Worm (Caenorhabditis elegans): Measurements from ENCODE around the gene cyn-2.
A peak's percentile ranks its signal among the peaks of the same experiment; 100 is the strongest.

The cyn-2 gene

ce11 chrIII:13692555-13692954 lies at the start of gene cyn-2:
Gene cyn-2 (plus strand): TSS chrIII:13692668.
- TF ChIP-seq sma-3 (GFP tag; optimal IDR thresholded peaks at IDR 0.05), result no peak
- no peak for TF ChIP-seq R02D3.7 (tag; optimal IDR thresholded peaks at IDR 0.05)
- no peak for TF ChIP-seq alr-1 (tag; optimal IDR thresholded peaks at IDR 0.05)
- no peak for TF ChIP-seq elt-3 (tag; optimal IDR thresholded peaks at IDR 0.05)
- no peak for TF ChIP-seq nhr-6 (tag; optimal IDR thresholded peaks at IDR 0.05)
- TF ChIP-seq lin-13 (GFP tag; optimal IDR thresholded peaks at IDR 0.05), result no peak
- no peak for TF ChIP-seq ztf-1 (GFP tag; conservative IDR thresholded peaks at IDR 0.05)

ce11 chrIII:13642776-13643175 lies 49.7 kb upstream of the cyn-2 start:
- TF ChIP-seq snpc-4 (tag; optimal IDR thresholded peaks at IDR 0.05), result no peak

- TF ChIP-seq elt-1 (tag; optimal IDR thresholded peaks at IDR 0.05), result peak; percentile 36
- peak; percentile 36 for TF ChIP-seq dmd-4 (tag; optimal IDR thresholded peaks at IDR 0.05)
- peak; percentile 93 for TF ChIP-seq ceh-82 (tag; optimal IDR thresholded peaks at IDR 0.05)
- no peak for TF ChIP-seq nhr-23 (tag; optimal IDR thresholded peaks at IDR 0.05)
- TF ChIP-seq crh-2 (tag; optimal IDR thresholded peaks at IDR 0.05), result peak; percentile 99
- TF ChIP-seq Y55F3AM.14 (GFP tag; optimal IDR thresholded peaks at IDR 0.05), result peak; percentile 96
- peak; percentile 96 to 98 for TF ChIP-seq lsy-2 (tag; optimal IDR thresholded peaks at IDR 0.05)
- TF ChIP-seq ztf-11 (tag; optimal IDR thresholded peaks at IDR 0.05), result peak; percentile 52
- TF ChIP-seq peb-1 (tag; optimal IDR thresholded peaks at IDR 0.05), result no peak
- peak; percentile 99 for TF ChIP-seq lin-13 (GFP tag; optimal IDR thresholded peaks at IDR 0.05)
- TF ChIP-seq unc-39 (tag; optimal IDR thresholded peaks at IDR 0.05), result no peak
- peak; percentile 97 for TF ChIP-seq ztf-4 (tag; optimal IDR thresholded peaks at IDR 0.05)
- peak; percentile 33 to 82 for TF ChIP-seq mdl-1 (tag; optimal IDR thresholded peaks at IDR 0.05)
- TF ChIP-seq nhr-6 (tag; optimal IDR thresholded peaks at IDR 0.05), result peak; percentile 95
- peak; percentile 97 for TF ChIP-seq sma-9 (GFP tag; optimal IDR thresholded peaks at IDR 0.05)
- no peak for TF ChIP-seq sma-9 (tag; optimal IDR thresholded peaks at IDR 0.05)
- TF ChIP-seq ceh-16 (tag; optimal IDR thresholded peaks at IDR 0.05), result peak; percentile 97
- TF ChIP-seq nhr-21 (tag; optimal IDR thresholded peaks at IDR 0.05), result peak; percentile 99
- TF ChIP-seq unc-55 (GFP tag; optimal IDR thresholded peaks at IDR 0.05), result peak; percentile 99
- TF ChIP-seq skn-1 (tag; optimal IDR thresholded peaks at IDR 0.05), result peak; percentile 84
- peak; percentile 68 for TF ChIP-seq ama-1 (optimal IDR thresholded peaks at IDR 0.05)
- TF ChIP-seq nhr-129 (tag; optimal IDR thresholded peaks at IDR 0.05), result peak; percentile 95
- TF ChIP-seq gmeb-1 (tag; optimal IDR thresholded peaks at IDR 0.05), result peak; percentile 96
- TF ChIP-seq egl-27 (tag; optimal IDR thresholded peaks at IDR 0.05), result peak; percentile 98
- TF ChIP-seq C34F6.9 (tag; optimal IDR thresholded peaks at IDR 0.05), result peak; percentile 100
- TF ChIP-seq nhr-11 (tag; optimal IDR thresholded peaks at IDR 0.05), result peak; percentile 28
- peak; percentile 61 for TF ChIP-seq nhr-12 (tag; optimal IDR thresholded peaks at IDR 0.05)
- peak; percentile 97 for TF ChIP-seq sem-4 (tag; optimal IDR thresholded peaks at IDR 0.05)
- TF ChIP-seq nhr-237 (tag; optimal IDR thresholded peaks at IDR 0.05), result peak; percentile 92
- peak; percentile 99 for TF ChIP-seq lin-11 (tag; optimal IDR thresholded peaks at IDR 0.05)
- TF ChIP-seq lin-39 (tag; optimal IDR thresholded peaks at IDR 0.05), result peak; percentile 39
- TF ChIP-seq R02D3.7 (tag; optimal IDR thresholded peaks at IDR 0.05), result peak; percentile 79
- peak; percentile 97 for TF ChIP-seq zag-1 (tag; optimal IDR thresholded peaks at IDR 0.05)
- no peak for TF ChIP-seq ztf-1 (GFP tag; conservative IDR thresholded peaks at IDR 0.05)
- peak; percentile 100 for TF ChIP-seq sma-3 (GFP tag; optimal IDR thresholded peaks at IDR 0.05)
- peak; percentile 98 for TF ChIP-seq mab-5 (tag; optimal IDR thresholded peaks at IDR 0.05)
- peak; percentile 89 for TF ChIP-seq ZK546.5 (tag; optimal IDR thresholded peaks at IDR 0.05)
- TF ChIP-seq aly-2 (tag; optimal IDR thresholded peaks at IDR 0.05), result no peak
- TF ChIP-seq mbf-1 (tag; optimal IDR thresholded peaks at IDR 0.05), result no peak
- TF ChIP-seq elt-3 (tag; optimal IDR thresholded peaks at IDR 0.05), result no peak
- TF ChIP-seq blmp-1 (tag; optimal IDR thresholded peaks at IDR 0.05; ENCODE audit: insufficient read depth), result peak; percentile 90
- peak; percentile 99 for TF ChIP-seq F13H6.1 (tag; optimal IDR thresholded peaks at IDR 0.05)
- TF ChIP-seq unc-62 (GFP tag; optimal IDR thresholded peaks at IDR 0.05), result peak; percentile 88
- peak; percentile 93 for TF ChIP-seq nhr-77 (tag; optimal IDR thresholded peaks at IDR 0.05)
- TF ChIP-seq fos-1 (tag; optimal IDR thresholded peaks at IDR 0.05), result peak; percentile 98
- TF ChIP-seq nhr-25 (tag; optimal IDR thresholded peaks at IDR 0.05), result peak; percentile 99
- TF ChIP-seq alr-1 (tag; optimal IDR thresholded peaks at IDR 0.05), result no peak
- peak; percentile 90 for TF ChIP-seq snpc-4 (tag; optimal IDR thresholded peaks at IDR 0.05)
- peak; percentile 94 for TF ChIP-seq nhr-10 (tag; optimal IDR thresholded peaks at IDR 0.05)
These were observed 48.9 kb upstream of the cyn-2 start, which contains the start of the genes drr-2 and set-16 for ce11 chrIII:13643534-13643933. Gene drr-2 (minus strand): TSS chrIII:13643570. Gene set-16 (plus strand): TSS chrIII:13643916.
